Worm (Caenorhabditis elegans) whole organism, L1 larva: Measurements from ENCODE around the gene C06A8.6.

Experiments used
- aly-2 ChIP-seq: fragments of 150-350 bp; optimal IDR thresholded peaks from 2 replicates; lab custom pipeline; 2014; ENCODE audit warnings: missing biosample characterization, missing genetic modification characterization
- elt-2 ChIP-seq: sonication (generic microtip); optimal IDR thresholded peaks from 2 replicates; lab custom pipeline; 2016; ENCODE audit warnings: missing genetic modification characterization, mild to moderate bottlenecking, inconsistent platforms, missing compliant biosample characterization, missing genetic modification reagents
- lin-39 ChIP-seq: fragments of 150-350 bp; optimal IDR thresholded peaks from 2 replicates; lab custom pipeline; 2014; ENCODE audit warnings: missing biosample characterization, missing genetic modification reagents, missing genetic modification characterization
- nhr-12 ChIP-seq: sonication (generic microtip); optimal IDR thresholded peaks from 2 replicates; lab custom pipeline; 2017; ENCODE audit warnings: missing biosample characterization, missing genetic modification characterization
- nhr-28 ChIP-seq: fragments of 150-350 bp; optimal IDR thresholded peaks from 2 replicates; lab custom pipeline; 2014; ENCODE audit warnings: missing biosample characterization, missing genetic modification characterization
- unc-62 ChIP-seq: fragments of 150-350 bp; optimal IDR thresholded peaks from 2 replicates; lab custom pipeline; 2014; ENCODE audit warnings: missing biosample characterization, missing genetic modification reagents, missing genetic modification characterization
- ztf-4 ChIP-seq: fragments of 150-350 bp; optimal IDR thresholded peaks from 2 replicates; lab custom pipeline; 2014; ENCODE audit warnings: missing biosample characterization, missing genetic modification characterization

DNA sequence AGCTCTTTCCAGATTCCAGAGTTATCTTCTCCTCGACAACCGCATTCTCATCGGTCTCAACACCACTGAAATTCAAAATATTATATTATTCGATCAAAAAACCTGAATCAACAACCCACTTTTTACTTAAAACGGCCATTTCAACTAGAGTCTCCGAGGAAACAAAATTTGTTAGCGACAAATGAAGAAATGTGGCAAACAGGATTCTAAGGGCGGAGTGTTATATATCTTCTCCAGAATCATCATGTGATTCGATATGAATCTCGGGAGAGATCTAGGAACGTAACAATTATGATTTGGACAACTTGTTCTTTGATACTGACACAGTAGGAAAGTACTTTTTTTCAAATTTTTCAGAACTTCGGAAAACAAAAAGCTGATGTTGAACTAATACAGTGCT lies 3.9 kb downstream of the C06A8.6 start:
- TF ChIP-seq nhr-28 (no peak), unc-62 (GFP tag; lab: Kevin White, UChicago) (no peak), ztf-4 (no peak), lin-39 (tag; lab: Kevin White, UChicago) (no peak), nhr-12 (tag; lab: Kevin White, UChicago) (no peak), elt-2 (tag; lab: Kevin White, UChicago) (no peak), aly-2 (tag; lab: Kevin White, UChicago) (no peak)
